Worm (Caenorhabditis elegans) whole organism, L3 larva: ENCODE results near the gene lgc-24.

Source experiments
- ZK546.5 ChIP-seq: sonication (generic microtip); optimal IDR thresholded peaks from 2 replicates; lab custom pipeline; 2017; ENCODE audit warnings: missing biosample characterization, missing genetic modification characterization
- ceh-82 ChIP-seq: fragments of 150-350 bp; optimal IDR thresholded peaks from 2 replicates; lab custom pipeline; 2014; ENCODE audit warnings: missing biosample characterization, missing genetic modification characterization
- egl-27 ChIP-seq: sonication (generic microtip); optimal IDR thresholded peaks from 4 replicates; lab custom pipeline; 2017; ENCODE audit warnings: missing biosample characterization, missing genetic modification reagents, missing genetic modification characterization
- eor-1 ChIP-seq, 2 experiments: fragments of 150-350 bp; optimal IDR thresholded peaks; 2 replicates each; lab custom pipeline; 2014 to 2018; ENCODE audit warnings: missing biosample characterization in 2 of 2, missing genetic modification characterization in 2 of 2
- pqm-1 ChIP-seq: fragments of 150-350 bp; optimal IDR thresholded peaks from 2 replicates; lab custom pipeline; 2017; ENCODE audit warnings: missing biosample characterization, missing genetic modification characterization, inconsistent platforms
- snpc-4 ChIP-seq: fragments of 150-350 bp; optimal IDR thresholded peaks from 2 replicates; lab custom pipeline; 2014; ENCODE audit warnings: missing biosample characterization, missing genetic modification characterization
- unc-62 ChIP-seq: fragments of 150-350 bp; sonication (generic microtip); optimal IDR thresholded peaks from 4 replicates; lab custom pipeline; 2014; ENCODE audit warnings: missing biosample characterization, missing genetic modification reagents, missing genetic modification characterization

ce11 chrX:12082813-12083212 lies 14.5 kb downstream of the lgc-24 start:
- no peak for TF ChIP-seq egl-27 (tag; lab: Kevin White, UChicago)
- no peak for TF ChIP-seq eor-1 (tag; optimal IDR thresholded peaks at IDR 0.05; lab: Kevin White, UChicago)
- TF ChIP-seq snpc-4 (tag; lab: Kevin White, UChicago): no peak
- no peak for TF ChIP-seq unc-62 (GFP tag; lab: Kevin White, UChicago)
- no peak for TF ChIP-seq pqm-1 (tag; lab: Kevin White, UChicago)
- TF ChIP-seq ZK546.5 (tag; lab: Kevin White, UChicago): no peak
- no peak for TF ChIP-seq ceh-82
